Fruit fly (Drosophila melanogaster) whole organism, prepupa: Measurements from ENCODE around the gene CG34248.

Source experiments
- Blimp-1 ChIP-seq: fragments of 200-800 bp; sonication (Bioruptor generic); optimal IDR thresholded peaks from 3 replicates; lab custom pipeline; 2017; ENCODE audit warnings: missing biosample characterization, missing genetic modification characterization, mild to moderate bottlenecking, moderate library complexity, missing genetic modification reagents
- CG10631 ChIP-seq: fragments of 200-800 bp; sonication (Bioruptor generic); optimal IDR thresholded peaks from 2 replicates; lab custom pipeline; 2016; ENCODE audit warnings: missing biosample characterization, missing genetic modification characterization
- CG11294 ChIP-seq: fragments of 200-800 bp; sonication (Bioruptor generic); IDR thresholded peaks from 2 replicates; pipeline ENCODE4 v1.3.6; 2022; ENCODE audit warnings: missing biosample characterization, missing genetic modification characterization
- CG11902 ChIP-seq: fragments of 200-800 bp; sonication (Bioruptor generic); optimal IDR thresholded peaks from 3 replicates; lab custom pipeline; 2016; ENCODE audit warnings: missing biosample characterization, missing genetic modification characterization
- CG1621 ChIP-seq: fragments of 200-800 bp; sonication (Bioruptor generic); optimal IDR thresholded peaks from 3 replicates; lab custom pipeline; 2018; ENCODE audit warnings: missing biosample characterization, mild to moderate bottlenecking, missing genetic modification characterization
- CG3032 ChIP-seq: fragments of 200-800 bp; optimal IDR thresholded peaks from 2 replicates; lab custom pipeline; 2019; ENCODE audit warnings: missing biosample characterization, mild to moderate bottlenecking, missing genetic modification characterization, moderate library complexity
- CG32006 ChIP-seq: fragments of 200-800 bp; sonication (Bioruptor generic); optimal IDR thresholded peaks from 3 replicates; lab custom pipeline; 2017; ENCODE audit warnings: missing biosample characterization, mild to moderate bottlenecking, missing genetic modification characterization
- CG34406 ChIP-seq: fragments of 200-800 bp; sonication (Bioruptor generic); optimal IDR thresholded peaks from 3 replicates; lab custom pipeline; 2016; ENCODE audit warnings: missing biosample characterization, missing genetic modification characterization
- CG3919 ChIP-seq: fragments of 200-800 bp; sonication (Bioruptor generic); optimal IDR thresholded peaks from 3 replicates; lab custom pipeline; 2016; ENCODE audit warnings: missing biosample characterization, missing genetic modification characterization
- CG4318 ChIP-seq: fragments of 200-800 bp; sonication (Bioruptor generic); optimal IDR thresholded peaks from 3 replicates; lab custom pipeline; 2017; ENCODE audit warnings: missing biosample characterization, mild to moderate bottlenecking, missing genetic modification characterization
- CG6163 ChIP-seq: fragments of 200-800 bp; sonication (Bioruptor generic); IDR thresholded peaks from 3 replicates; pipeline ENCODE4 v1.3.6; 2022; ENCODE audit warnings: missing biosample characterization, missing genetic modification characterization
- CG6276 ChIP-seq: fragments of 200-800 bp; sonication (Bioruptor generic); optimal IDR thresholded peaks from 2 replicates; lab custom pipeline; 2017; ENCODE audit warnings: missing biosample characterization, mild to moderate bottlenecking, missing genetic modification characterization
- CG8119 ChIP-seq: fragments of 200-800 bp; sonication (Bioruptor generic); IDR thresholded peaks from 3 replicates; pipeline ENCODE4 v1.3.6; 2022; ENCODE audit warnings: missing biosample characterization, missing genetic modification characterization
- CG8319 ChIP-seq: fragments of 200-800 bp; sonication (Bioruptor generic); optimal IDR thresholded peaks from 3 replicates; lab custom pipeline; 2016; ENCODE audit warnings: missing biosample characterization, missing genetic modification characterization
- CG8632 ChIP-seq: fragments of 200-800 bp; sonication (Bioruptor generic); optimal IDR thresholded peaks from 3 replicates; lab custom pipeline; 2016; ENCODE audit warnings: missing biosample characterization, missing genetic modification characterization
- Eip75B ChIP-seq: fragments of 200-800 bp; sonication (Bioruptor generic); optimal IDR thresholded peaks from 3 replicates; lab custom pipeline; 2016; ENCODE audit warnings: missing biosample characterization, missing genetic modification characterization
- Eip78C ChIP-seq: fragments of 200-800 bp; sonication (Bioruptor generic); peaks from one replicate; lab custom pipeline; 2016; ENCODE audit warnings: missing biosample characterization, missing genetic modification characterization
- Eip93F ChIP-seq: fragments of 200-800 bp; sonication (Bioruptor generic); optimal IDR thresholded peaks from 2 replicates; lab custom pipeline; 2016; ENCODE audit warnings: missing biosample characterization, mild to moderate bottlenecking, missing genetic modification characterization
- Ets96B ChIP-seq: fragments of 200-800 bp; optimal IDR thresholded peaks from 2 replicates; lab custom pipeline; 2019; ENCODE audit warnings: missing biosample characterization, mild to moderate bottlenecking, missing genetic modification characterization, moderate library complexity
- Gug ChIP-seq: fragments of 200-800 bp; sonication (Bioruptor generic); IDR thresholded peaks from 2 replicates; pipeline ENCODE4 v1.3.6; 2022; ENCODE audit warnings: missing biosample characterization, missing genetic modification characterization
- Hr38 ChIP-seq: sonication (Bioruptor generic); optimal IDR thresholded peaks from 2 replicates; lab custom pipeline; 2016; ENCODE audit warnings: missing biosample characterization, missing genetic modification characterization
- Hr39 ChIP-seq: fragments of 200-800 bp; sonication (Bioruptor generic); optimal IDR thresholded peaks from 2 replicates; lab custom pipeline; 2016; ENCODE audit warnings: missing biosample characterization, missing genetic modification characterization
- Lpt ChIP-seq: fragments of 200-800 bp; sonication (Bioruptor generic); optimal IDR thresholded peaks from 3 replicates; lab custom pipeline; 2016; ENCODE audit warnings: missing biosample characterization, missing genetic modification characterization
- Met ChIP-seq: fragments of 200-800 bp; sonication (Bioruptor generic); optimal IDR thresholded peaks from 3 replicates; lab custom pipeline; 2016; ENCODE audit warnings: missing biosample characterization, missing genetic modification characterization
- OdsH ChIP-seq: fragments of 200-800 bp; sonication (Bioruptor generic); optimal IDR thresholded peaks from 3 replicates; lab custom pipeline; 2016; ENCODE audit warnings: missing biosample characterization, missing genetic modification characterization
- Smox ChIP-seq: fragments of 200-800 bp; sonication (Bioruptor generic); optimal IDR thresholded peaks from 3 replicates; lab custom pipeline; 2016; ENCODE audit warnings: missing biosample characterization, missing genetic modification characterization
- Sox102F ChIP-seq: fragments of 200-800 bp; sonication (Bioruptor generic); optimal IDR thresholded peaks from 2 replicates; lab custom pipeline; 2016; ENCODE audit warnings: missing biosample characterization, mild to moderate bottlenecking, missing genetic modification characterization
- Sox14 ChIP-seq: fragments of 200-800 bp; sonication (Bioruptor generic); optimal IDR thresholded peaks from 3 replicates; lab custom pipeline; 2016; ENCODE audit warnings: missing biosample characterization, missing genetic modification characterization
- Sox15 ChIP-seq: fragments of 200-800 bp; sonication (Bioruptor generic); optimal IDR thresholded peaks from 3 replicates; lab custom pipeline; 2016; ENCODE audit warnings: missing biosample characterization, missing genetic modification characterization
- achi ChIP-seq: fragments of 200-800 bp; sonication (Bioruptor generic); optimal IDR thresholded peaks from 3 replicates; lab custom pipeline; 2016; ENCODE audit warnings: missing biosample characterization, missing genetic modification characterization
- acj6 ChIP-seq: fragments of 200-800 bp; sonication (Bioruptor generic); optimal IDR thresholded peaks from 3 replicates; lab custom pipeline; 2016; ENCODE audit warnings: missing biosample characterization, missing genetic modification characterization
- cyc ChIP-seq: fragments of 200-800 bp; sonication (Bioruptor generic); optimal IDR thresholded peaks from 3 replicates; lab custom pipeline; 2016; ENCODE audit warnings: missing biosample characterization, missing genetic modification characterization
- dac ChIP-seq: fragments of 200-800 bp; sonication (Bioruptor generic); optimal IDR thresholded peaks from 2 replicates; lab custom pipeline; 2017; ENCODE audit warnings: missing biosample characterization, mild to moderate bottlenecking, missing genetic modification characterization
- eg ChIP-seq: fragments of 200-800 bp; sonication (Bioruptor generic); IDR thresholded peaks from 3 replicates; pipeline ENCODE4 v1.3.6; 2022; ENCODE audit warnings: missing biosample characterization, missing genetic modification characterization
- esn ChIP-seq: fragments of 200-800 bp; sonication (Bioruptor generic); optimal IDR thresholded peaks from 2 replicates; lab custom pipeline; 2016; ENCODE audit warnings: missing biosample characterization, mild to moderate bottlenecking, missing genetic modification characterization, moderate library complexity
- fd59A ChIP-seq: fragments of 200-800 bp; sonication (Bioruptor generic); optimal IDR thresholded peaks from 2 replicates; lab custom pipeline; 2017; ENCODE audit warnings: missing biosample characterization, mild to moderate bottlenecking, missing genetic modification characterization, missing genetic modification reagents
- fd85E ChIP-seq: fragments of 200-800 bp; sonication (Bioruptor generic); optimal IDR thresholded peaks from 3 replicates; lab custom pipeline; 2016; ENCODE audit warnings: missing biosample characterization, missing genetic modification characterization
- net ChIP-seq: fragments of 200-800 bp; sonication (Bioruptor generic); optimal IDR thresholded peaks from 3 replicates; lab custom pipeline; 2016; ENCODE audit warnings: missing biosample characterization, missing genetic modification characterization
- salr ChIP-seq, 2 experiments: fragments of 200-800 bp; sonication (Bioruptor generic); optimal IDR thresholded peaks; 3 replicates each; lab custom pipeline; 2016 to 2018; ENCODE audit warnings: missing biosample characterization in 2 of 2, missing genetic modification characterization in 2 of 2, mild to moderate bottlenecking in 1 of 2
- spab ChIP-seq: fragments of 200-800 bp; sonication (Bioruptor generic); optimal IDR thresholded peaks from 2 replicates; lab custom pipeline; 2017; ENCODE audit warnings: missing biosample characterization, mild to moderate bottlenecking, missing genetic modification characterization, missing genetic modification reagents
- svp ChIP-seq: fragments of 200-800 bp; sonication (Bioruptor generic); peaks from one replicate; lab custom pipeline; 2016; ENCODE audit warnings: missing biosample characterization, missing genetic modification characterization
- topi ChIP-seq: fragments of 200-800 bp; sonication (Bioruptor generic); optimal IDR thresholded peaks from 3 replicates; lab custom pipeline; 2016; ENCODE audit warnings: missing biosample characterization, missing genetic modification characterization

CG34248 gene

dm6 chr3L:16301153-16301552, 30.5 kb upstream of the CG34248 start, which contains the start of gene CG4982:
CG4982 (plus strand) TSS chr3L:16301453.
- TF ChIP-seq CG4318 (no peak), Met (GFP tag; lab: Kevin White, UChicago) (no peak), achi (GFP tag; lab: Kevin White, UChicago) (no peak), CG3919 (GFP tag; lab: Kevin White, UChicago) (no peak), CG32006 (no peak), Eip75B (no peak), CG11902 (no peak), OdsH (GFP tag; lab: Kevin White, UChicago) (no peak), dac (GFP tag; lab: Kevin White, UChicago) (no peak)

DNA sequence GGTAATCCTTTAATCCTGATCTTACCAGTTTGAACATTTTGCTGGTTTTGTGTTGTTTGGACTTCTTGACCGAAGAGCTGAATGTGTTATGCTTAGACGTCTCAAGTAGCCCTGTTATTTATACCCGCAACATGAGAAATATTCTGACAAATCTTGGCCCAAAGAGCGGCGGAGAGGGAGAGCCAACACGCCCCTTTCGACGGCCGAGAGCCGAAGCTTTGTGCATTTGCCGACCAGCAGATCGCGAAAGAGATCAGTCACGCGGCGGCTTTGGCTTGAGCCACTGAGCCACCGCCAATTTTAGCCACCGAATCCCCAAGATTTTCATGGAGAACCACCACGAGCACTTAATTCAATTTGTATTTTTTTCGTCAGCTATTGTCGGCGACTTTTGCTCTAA, 24.7 kb upstream of the CG34248 start, which contains the start of gene CG4962:
Gene CG4962 (minus strand): TSS at position 101 of the 400 bp plus-strand sequence.
- TF ChIP-seq fd59A (no peak), topi (GFP tag; lab: Kevin White, UChicago) (no peak), CG8319 (no peak), Sox102F (no peak), Gug (no peak), CG8119 (GFP tag; lab: Robert Waterston, UW) (no peak), OdsH (GFP tag; lab: Kevin White, UChicago) (no peak), svp (no peak)
- TF ChIP-seq, all 60 proteins: peak for 0

DNA sequence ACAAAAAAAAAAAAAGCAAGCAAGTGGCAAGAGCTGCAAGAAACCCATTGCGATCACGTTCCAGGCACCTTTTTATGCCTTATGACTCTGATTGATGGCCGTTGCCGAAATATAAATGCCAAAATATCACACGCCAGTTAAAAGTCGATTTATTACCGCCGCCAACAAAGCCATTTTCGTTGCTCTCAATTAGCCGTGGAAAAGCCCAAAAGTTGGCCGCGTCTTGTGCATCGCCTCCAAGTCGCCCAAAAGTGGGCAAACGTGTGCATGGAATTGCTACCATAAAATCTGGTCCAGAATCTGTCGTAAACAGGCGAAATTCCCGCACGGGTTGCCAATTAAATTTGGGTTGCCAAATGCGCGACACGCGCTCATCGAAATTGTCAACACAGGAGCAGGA, 21.0 kb upstream of the CG34248 start:
- TF ChIP-seq CG6163 (GFP tag; lab: Robert Waterston, UW) (0 out of 3 replicates have a peak, but pooled peaks have one; percentile 30), CG3919 (GFP tag; lab: Kevin White, UChicago) (peak; percentile 22), Sox14 (GFP tag; lab: Kevin White, UChicago) (no peak), spab (no peak), Lpt (GFP tag; lab: Kevin White, UChicago) (no peak)
- TF ChIP-seq, all 60 proteins: peak for 2

DNA sequence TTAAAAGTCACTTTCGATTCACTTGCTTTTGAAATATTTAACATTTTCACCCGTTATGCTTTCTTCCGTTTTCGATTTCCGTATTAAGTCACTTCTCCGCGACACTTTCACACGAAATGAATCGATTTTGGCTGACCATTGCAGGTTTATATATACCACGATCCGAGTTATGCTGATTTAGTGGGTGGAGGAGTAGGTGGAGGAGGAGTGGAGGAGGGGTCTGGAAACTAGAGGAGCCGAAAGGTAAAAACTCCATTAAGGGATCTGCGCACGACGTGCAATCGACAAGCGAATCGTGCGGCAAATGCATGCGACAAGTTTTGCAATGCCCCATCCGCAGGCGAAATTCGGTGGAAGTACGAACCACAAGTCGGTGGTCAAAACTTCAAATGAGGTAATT, 20.1 kb upstream of the CG34248 start, which contains the start of gene CG13045:
Gene CG13045 (minus strand): TSS at position 101 of the 400 bp plus-strand sequence.
- TF ChIP-seq Eip78C (GFP tag; lab: Kevin White, UChicago) = no peak
- TF ChIP-seq Met (GFP tag; lab: Kevin White, UChicago) = no peak

dm6 chr3L:16289067-16289466, 18.4 kb upstream of the CG34248 start:
- TF ChIP-seq salr (GFP tag; optimal IDR thresholded peaks at IDR 0.05; lab: Kevin White, UChicago) = no peak
- TF ChIP-seq Blimp-1 (GFP tag; lab: Kevin White, UChicago) = no peak
- peak; percentile 46; the same call in 1 of the 3 replicates for TF ChIP-seq CG8119 (GFP tag; lab: Robert Waterston, UW)
- peak; percentile 14 for TF ChIP-seq Ets96B (tag; lab: Kevin White, UChicago)
- no peak for TF ChIP-seq fd85E (GFP tag; lab: Kevin White, UChicago)
- TF ChIP-seq CG3919 (GFP tag; lab: Kevin White, UChicago) = no peak
- no peak for TF ChIP-seq CG11902
- no peak for TF ChIP-seq Gug
- TF ChIP-seq Eip93F (GFP tag; lab: Kevin White, UChicago) = no peak
- TF ChIP-seq Hr39 (GFP tag; lab: Kevin White, UChicago) = no peak
- peak; percentile 12 for TF ChIP-seq CG1621 (tag; lab: Kevin White, UChicago)
- TF ChIP-seq esn (GFP tag; lab: Kevin White, UChicago) = no peak
- peak; percentile 30 for TF ChIP-seq acj6 (GFP tag; lab: Kevin White, UChicago)
- TF ChIP-seq Met (GFP tag; lab: Kevin White, UChicago) = no peak
- no peak for TF ChIP-seq CG3032 (tag; lab: Kevin White, UChicago)
- TF ChIP-seq Eip78C (GFP tag; lab: Kevin White, UChicago) = peak; percentile 73
- no peak for TF ChIP-seq Smox
- TF ChIP-seq CG8632 (GFP tag; lab: Kevin White, UChicago) = no peak
- 0 out of 3 replicates have a peak, but pooled peaks have one; percentile 45 for TF ChIP-seq CG6163 (GFP tag; lab: Robert Waterston, UW)
- peak; percentile 26 for TF ChIP-seq OdsH (GFP tag; lab: Kevin White, UChicago)
- TF ChIP-seq spab = peak; percentile 12
- TF ChIP-seq CG10631 = peak; percentile 33
- TF ChIP-seq Hr38 (GFP tag; lab: Kevin White, UChicago) = no peak
- peak; percentile 14; the same call in 1 of the 3 replicates for TF ChIP-seq eg (GFP tag; lab: Robert Waterston, UW)
- TF ChIP-seq CG34406 (GFP tag; lab: Kevin White, UChicago) = peak; percentile 5
- TF ChIP-seq topi (GFP tag; lab: Kevin White, UChicago) = no peak
- no peak for TF ChIP-seq CG6276 (GFP tag; lab: Kevin White, UChicago)
- no peak for TF ChIP-seq Sox15 (GFP tag; lab: Kevin White, UChicago)
- no peak for TF ChIP-seq CG8319
- TF ChIP-seq CG4318 = no peak
- TF ChIP-seq cyc = no peak
- TF ChIP-seq net = no peak
- TF ChIP-seq CG11294 (GFP tag; lab: Robert Waterston, UW) = no peak
- TF ChIP-seq Eip75B = no peak
